Worm (Caenorhabditis elegans) whole organism, mixed stage, embryonic: ENCODE results near the gene gpa-1.

Source experiments
- M03D4.4 ChIP-seq: sonication (generic microtip); optimal IDR thresholded peaks from 2 replicates; lab custom pipeline; 2017; ENCODE audit warnings: mild to moderate bottlenecking, missing genetic modification characterization, missing compliant biosample characterization
- elt-3 ChIP-seq: fragments of 150-350 bp; optimal IDR thresholded peaks from 2 replicates; lab custom pipeline; 2014; ENCODE audit warnings: missing biosample characterization, missing genetic modification characterization
- lin-13 ChIP-seq: fragments of 150-350 bp; optimal IDR thresholded peaks from 2 replicates; lab custom pipeline; 2014; ENCODE audit warnings: missing biosample characterization, missing genetic modification characterization
- lin-32 ChIP-seq: fragments of 200-800 bp; sonication (Bioruptor generic); optimal IDR thresholded peaks from 2 replicates; lab custom pipeline; 2018; ENCODE audit warnings: mild to moderate bottlenecking, missing genetic modification characterization, missing compliant biosample characterization
- lsy-2 ChIP-seq: fragments of 150-350 bp; optimal IDR thresholded peaks from 2 replicates; lab custom pipeline; 2014; ENCODE audit warnings: missing biosample characterization, missing genetic modification characterization
- mls-2 ChIP-seq: sonication (generic microtip); optimal IDR thresholded peaks from 2 replicates; lab custom pipeline; 2016; ENCODE audit warnings: mild to moderate bottlenecking, missing genetic modification characterization, moderate library complexity, missing compliant biosample characterization
- nhr-12 ChIP-seq: fragments of 150-350 bp; optimal IDR thresholded peaks from 2 replicates; lab custom pipeline; 2014; ENCODE audit warnings: missing biosample characterization, missing genetic modification characterization
- nhr-28 ChIP-seq: fragments of 150-350 bp; optimal IDR thresholded peaks from 2 replicates; lab custom pipeline; 2014; ENCODE audit warnings: missing biosample characterization, missing genetic modification characterization
- nhr-76 ChIP-seq: sonication (generic microtip); optimal IDR thresholded peaks from 2 replicates; lab custom pipeline; 2017; ENCODE audit warnings: missing biosample characterization, missing genetic modification characterization
- pha-4 ChIP-seq: fragments of 150-350 bp; optimal IDR thresholded peaks from 2 replicates; lab custom pipeline; 2018; ENCODE audit warnings: missing biosample characterization, missing genetic modification reagents, missing genetic modification characterization
- snpc-4 ChIP-seq: fragments of 150-350 bp; optimal IDR thresholded peaks from 2 replicates; lab custom pipeline; 2014; ENCODE audit warnings: missing biosample characterization, missing genetic modification characterization
- unc-39 ChIP-seq: fragments of 150-350 bp; optimal IDR thresholded peaks from 2 replicates; lab custom pipeline; 2014; ENCODE audit warnings: missing biosample characterization, missing genetic modification characterization
- zip-8 ChIP-seq: fragments of 150-350 bp; optimal IDR thresholded peaks from 2 replicates; lab custom pipeline; 2014; ENCODE audit warnings: missing biosample characterization, missing genetic modification characterization
- ztf-11 ChIP-seq: fragments of 150-350 bp; optimal IDR thresholded peaks from 2 replicates; lab custom pipeline; 2014; ENCODE audit warnings: missing biosample characterization, missing genetic modification characterization

DNA sequence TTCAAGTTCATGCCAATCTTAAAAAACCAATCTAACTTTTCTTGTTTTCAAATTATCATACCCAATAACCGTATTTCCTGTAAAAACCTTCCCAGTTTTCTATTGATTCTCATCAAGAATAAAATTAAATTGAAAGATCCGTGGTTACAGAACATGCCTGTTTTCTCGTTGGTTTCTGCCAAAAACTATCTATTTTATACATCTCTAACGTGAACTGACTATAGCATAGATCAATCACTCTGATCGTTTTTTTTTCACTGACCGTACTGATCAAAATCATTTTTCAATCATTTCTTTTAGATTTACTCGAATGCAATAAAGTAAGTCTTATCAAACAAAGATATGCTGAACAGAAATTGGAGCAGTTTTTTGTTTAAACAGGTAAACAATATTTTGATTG, 52.6 kb downstream of the gpa-1 start, which contains the start of gene C06H2.2:
- no peak for TF ChIP-seq mls-2 (tag; lab: Kevin White, UChicago)
- no peak for TF ChIP-seq M03D4.4
- TF ChIP-seq unc-39 (tag; lab: Kevin White, UChicago), result no peak
- TF ChIP-seq nhr-12, result no peak
- TF ChIP-seq zip-8 (tag; lab: Kevin White, UChicago), result no peak
- TF ChIP-seq lsy-2 (tag; lab: Kevin White, UChicago), result no peak
- TF ChIP-seq lin-13, result no peak
- TF ChIP-seq lin-32 (GFP tag; lab: Kevin White, UChicago), result no peak
- no peak for TF ChIP-seq snpc-4 (tag; lab: Kevin White, UChicago)
- no peak for TF ChIP-seq elt-3 (tag; lab: Kevin White, UChicago)
- no peak for TF ChIP-seq nhr-28
- no peak for TF ChIP-seq pha-4
- no peak for TF ChIP-seq nhr-76
- no peak for TF ChIP-seq ztf-11 (tag; lab: Kevin White, UChicago)
